Worm (Caenorhabditis elegans): ENCODE data around the gene tmed-1.
A peak's percentile ranks its signal among the peaks of the same experiment; 100 is the strongest.

Gene tmed-1

DNA sequence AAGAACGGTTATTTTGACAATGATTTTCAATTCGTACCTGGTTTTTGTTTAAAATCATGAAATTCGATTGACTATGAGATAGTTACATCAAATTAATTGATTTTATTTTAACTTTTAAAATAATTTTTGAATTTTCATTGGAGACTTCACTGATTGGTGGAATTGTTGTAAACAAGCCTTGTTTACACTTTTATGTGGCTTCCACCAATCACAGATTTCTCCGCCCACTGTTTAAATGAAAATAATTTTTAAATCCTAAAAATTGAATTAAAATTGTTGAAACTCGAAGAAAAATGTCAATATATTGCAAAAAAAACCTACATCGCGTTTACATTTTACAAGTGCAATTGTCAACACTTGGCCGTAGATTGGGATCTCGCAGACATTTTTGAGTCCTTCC lies 42.6 kb upstream of the tmed-1 start:
- TF ChIP-seq ceh-43 (GFP tag; optimal IDR thresholded peaks at IDR 0.05) (no peak), sem-2 (GFP tag; optimal IDR thresholded peaks at IDR 0.05) (no peak), ham-2 (GFP tag; optimal IDR thresholded peaks at IDR 0.05) (no peak), M03D4.4 (tag; optimal IDR thresholded peaks at IDR 0.05) (no peak), lin-32 (GFP tag; optimal IDR thresholded peaks at IDR 0.05) (no peak), mls-2 (tag; optimal IDR thresholded peaks at IDR 0.05) (no peak), nhr-2 (tag; optimal IDR thresholded peaks at IDR 0.05) (no peak), pha-4 (tag; optimal IDR thresholded peaks at IDR 0.05) (no peak), nhr-237 (tag; optimal IDR thresholded peaks at IDR 0.05) (no peak)

- TF ChIP-seq ham-2 (GFP tag; optimal IDR thresholded peaks at IDR 0.05) = no peak
- TF ChIP-seq ces-1 (GFP tag; optimal IDR thresholded peaks at IDR 0.05) = peak; percentile 72
Observed at ce11 chrIV:12114498-12114897, 36.5 kb upstream of the tmed-1 start.

- TF ChIP-seq cnd-1 (tag; optimal IDR thresholded peaks at IDR 0.05) (no peak), nhr-237 (tag; optimal IDR thresholded peaks at IDR 0.05) (no peak), ham-2 (GFP tag; optimal IDR thresholded peaks at IDR 0.05) (no peak), hlh-1 (tag; optimal IDR thresholded peaks at IDR 0.05) (peak; percentile 23), unc-120 (tag; optimal IDR thresholded peaks at IDR 0.05; ENCODE audit: poor library complexity, severe bottlenecking) (peak; percentile 43)
Observed at ce11 chrIV:12113056-12113455, 35.1 kb upstream of the tmed-1 start.

DNA sequence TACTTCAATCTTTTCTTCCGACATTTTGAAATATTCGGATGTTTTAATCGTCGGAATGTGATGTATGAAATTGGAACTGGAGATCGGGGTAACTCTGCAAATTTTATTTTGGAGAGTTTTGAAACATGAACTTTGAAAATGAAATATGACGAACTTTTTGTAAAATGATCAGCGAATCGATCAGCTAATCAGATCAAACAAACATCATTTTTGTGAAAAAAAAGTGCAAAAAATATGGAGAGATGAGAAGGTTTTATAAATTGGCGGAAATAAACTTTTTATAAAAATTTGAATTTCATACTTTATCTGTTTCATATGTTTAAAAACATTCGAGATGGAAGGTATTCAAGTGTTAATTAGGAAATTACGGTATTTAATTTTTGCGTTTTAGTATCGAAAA lies 33.5 kb upstream of the tmed-1 start, which contains the start of gene dlc-2:
Gene dlc-2 (minus strand): TSS at position 101 of the 400 bp plus-strand sequence.
- TF ChIP-seq ztf-11 (tag; optimal IDR thresholded peaks at IDR 0.05) = no peak
- TF ChIP-seq lin-32 (GFP tag; optimal IDR thresholded peaks at IDR 0.05) = no peak
- no peak for TF ChIP-seq bed-3 (GFP tag; optimal IDR thresholded peaks at IDR 0.05)
- TF ChIP-seq ham-2 (GFP tag; optimal IDR thresholded peaks at IDR 0.05) = no peak
- TF ChIP-seq nhr-76 (tag; optimal IDR thresholded peaks at IDR 0.05) = no peak
- TF ChIP-seq nhr-237 (tag; optimal IDR thresholded peaks at IDR 0.05) = no peak
- TF ChIP-seq ceh-83 (GFP tag; optimal IDR thresholded peaks at IDR 0.05) = no peak
- TF ChIP-seq nhr-12 (tag; optimal IDR thresholded peaks at IDR 0.05) = no peak
- TF ChIP-seq cnd-1 (tag; optimal IDR thresholded peaks at IDR 0.05) = no peak
- TF ChIP-seq sptf-1 (tag; optimal IDR thresholded peaks at IDR 0.05) = no peak
- no peak for TF ChIP-seq zip-8 (tag; optimal IDR thresholded peaks at IDR 0.05)
- no peak for TF ChIP-seq flh-1 (GFP tag; optimal IDR thresholded peaks at IDR 0.05)
- TF ChIP-seq pha-4 (tag; optimal IDR thresholded peaks at IDR 0.05) = no peak
- TF ChIP-seq lsy-2 (tag; optimal IDR thresholded peaks at IDR 0.05) = no peak
- TF ChIP-seq ces-1 (GFP tag; optimal IDR thresholded peaks at IDR 0.05) = no peak
- TF ChIP-seq blmp-1 (tag; optimal IDR thresholded peaks at IDR 0.05) = no peak
- no peak for TF ChIP-seq sem-2 (GFP tag; optimal IDR thresholded peaks at IDR 0.05)

ce11 chrIV:12110339-12110738 lies 32.4 kb upstream of the tmed-1 start, which contains the start of gene col-129:
Gene col-129, minus strand, starts transcription at chrIV:12110439.
- TF ChIP-seq ces-1 (GFP tag; optimal IDR thresholded peaks at IDR 0.05) (no peak), ceh-83 (GFP tag; optimal IDR thresholded peaks at IDR 0.05) (no peak), lin-32 (GFP tag; optimal IDR thresholded peaks at IDR 0.05) (no peak)

DNA sequence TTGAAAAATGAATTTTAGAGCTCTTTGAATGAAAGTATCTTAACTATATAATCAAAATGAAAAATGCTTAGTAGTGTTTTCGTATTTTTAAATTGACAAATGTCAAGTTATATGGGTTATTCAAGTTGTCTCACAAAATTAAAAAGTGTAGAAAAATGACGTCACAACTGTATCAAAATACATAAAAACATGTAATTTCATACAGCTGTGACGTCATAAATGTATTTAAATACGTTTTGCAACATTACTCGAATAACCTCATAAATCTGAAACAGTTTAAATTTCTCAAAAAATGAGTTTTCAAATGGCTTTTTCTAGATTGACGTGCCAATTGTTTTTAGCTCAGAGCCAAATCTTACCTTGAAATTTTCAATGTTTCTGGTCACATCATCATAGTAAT lies 31.8 kb upstream of the tmed-1 start:
- TF ChIP-seq elt-3 (tag; optimal IDR thresholded peaks at IDR 0.05) = no peak
- TF ChIP-seq zip-8 (tag; optimal IDR thresholded peaks at IDR 0.05) = peak; percentile 98

DNA sequence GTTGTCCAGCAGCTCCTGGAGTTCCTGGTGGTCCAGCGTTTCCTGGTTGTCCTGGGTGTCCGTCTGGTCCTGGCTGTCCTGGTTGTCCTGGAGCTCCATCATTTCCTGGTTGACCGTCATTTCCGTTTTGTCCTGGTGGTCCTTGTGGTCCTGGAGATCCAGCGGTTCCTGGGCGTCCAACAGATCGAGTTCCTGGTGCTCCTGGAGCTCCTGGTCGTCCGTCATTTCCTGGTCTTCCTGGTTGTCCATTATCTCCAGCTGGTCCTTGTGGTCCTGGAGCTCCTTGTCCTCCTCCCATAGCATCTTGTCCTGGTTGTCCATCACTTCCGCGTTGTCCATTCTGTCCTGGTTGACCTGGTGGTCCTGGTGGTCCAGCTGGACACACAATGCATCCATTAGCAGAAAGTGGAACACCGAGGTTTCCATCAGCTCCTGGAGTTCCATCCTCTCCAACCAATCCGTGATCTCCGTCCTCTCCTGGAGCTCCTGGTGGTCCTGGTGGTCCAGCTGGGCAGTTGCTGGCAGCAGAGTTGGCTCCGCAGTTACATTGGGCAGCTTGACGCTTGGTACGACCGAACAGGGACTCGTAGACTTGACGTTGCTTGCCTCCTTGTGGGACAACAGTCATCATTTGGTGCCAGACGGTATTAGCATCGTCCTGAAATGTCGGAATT lies 31.2 kb upstream of the tmed-1 start:
- TF ChIP-seq flh-1 (GFP tag; optimal IDR thresholded peaks at IDR 0.05) (no peak), ceh-39 (tag; optimal IDR thresholded peaks at IDR 0.05) (no peak), nhr-237 (tag; optimal IDR thresholded peaks at IDR 0.05) (no peak)

DNA sequence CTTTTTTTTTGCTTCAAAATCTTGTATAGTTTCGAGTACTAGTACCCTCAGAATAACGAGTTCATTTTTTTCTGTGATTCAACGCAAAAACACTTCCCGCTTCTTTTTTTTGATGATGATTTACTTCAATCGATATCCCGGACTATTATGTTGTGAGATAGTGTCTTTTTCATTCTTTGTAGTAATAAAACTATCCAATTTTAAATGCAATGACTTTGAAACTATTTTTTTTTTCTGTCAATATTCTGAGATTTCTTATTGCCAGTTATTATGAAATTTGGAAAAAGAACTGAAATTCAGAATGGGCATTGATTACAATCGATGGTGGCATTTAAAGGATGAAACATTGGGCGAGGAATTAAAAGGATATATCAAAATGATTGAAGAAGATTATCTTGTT lies 27.6 kb upstream of the tmed-1 start, which contains the start of gene M18.3:
Gene M18.3 (plus strand): TSS at position 301 of the 400 bp plus-strand sequence.
- TF ChIP-seq sptf-1 (tag; optimal IDR thresholded peaks at IDR 0.05) (no peak), hlh-1 (tag; optimal IDR thresholded peaks at IDR 0.05) (no peak), blmp-1 (tag; optimal IDR thresholded peaks at IDR 0.05) (no peak), elt-1 (tag; optimal IDR thresholded peaks at IDR 0.05; ENCODE audit: borderline replicate concordance, insufficient read depth) (no peak), lin-32 (GFP tag; optimal IDR thresholded peaks at IDR 0.05) (no peak), bed-3 (GFP tag; optimal IDR thresholded peaks at IDR 0.05) (no peak)

Measured in whole organism, mixed stage, embryonic.